Worm (Caenorhabditis elegans) whole organism, midembryonic: ENCODE results near the gene C03H5.9.

Experiments used
- T22C8.4 ChIP-seq: fragments of 200-800 bp; sonication (Bioruptor generic); IDR thresholded peaks from 2 replicates; pipeline ENCODE4 v1.3.6; 2022; ENCODE audit warnings: missing genetic modification characterization, missing compliant biosample characterization
- cog-1 ChIP-seq: sonication (generic microtip); optimal IDR thresholded peaks from 2 replicates; lab custom pipeline; 2016; ENCODE audit warnings: missing genetic modification characterization, missing compliant biosample characterization
- med-1 ChIP-seq: sonication (generic microtip); optimal IDR thresholded peaks from 2 replicates; lab custom pipeline; 2017; ENCODE audit warnings: missing genetic modification characterization, mild to moderate bottlenecking, missing compliant biosample characterization, antibody characterized with exemption, missing genetic modification reagents; ENCODE audit not compliant: insufficient read depth
- ref-1 ChIP-seq: fragments of 200-800 bp; sonication (Bioruptor generic); conservative IDR thresholded peaks from 2 replicates; pipeline ENCODE4 v1.3.6; 2022; ENCODE audit warnings: missing genetic modification reagents, missing genetic modification characterization, missing compliant biosample characterization
- tab-1 ChIP-seq: fragments of 200-800 bp; sonication (Bioruptor generic); IDR thresholded peaks from 2 replicates; pipeline ENCODE4 v1.3.6; 2022; ENCODE audit warnings: missing genetic modification characterization, missing compliant biosample characterization
- ztf-23 ChIP-seq: fragments of 200-800 bp; sonication (Bioruptor generic); IDR thresholded peaks from 2 replicates; pipeline ENCODE4 v1.3.6; 2022; ENCODE audit warnings: missing genetic modification reagents, missing genetic modification characterization, missing compliant biosample characterization

- TF ChIP-seq ztf-23 = no peak
- no peak for TF ChIP-seq cog-1 (tag; lab: Kevin White, UChicago)
- no peak for TF ChIP-seq med-1 (GFP tag; lab: Kevin White, UChicago)
- TF ChIP-seq tab-1 (GFP tag; lab: Robert Waterston, UW) = no peak
- TF ChIP-seq T22C8.4 (GFP tag; lab: Robert Waterston, UW) = no peak
- no peak for TF ChIP-seq ref-1 (GFP tag; lab: Robert Waterston, UW)
Measured at ce11 chrII:401211-401610, 22.8 kb downstream of the C03H5.9 start.
